Worm (Caenorhabditis elegans): Measurements from ENCODE around the gene Y9C12A.1.

Gene Y9C12A.1

ce11 chrX:645589-645988, 37.0 kb downstream of the Y9C12A.1 start:
- TF ChIP-seq let-607 (tag; optimal IDR thresholded peaks at IDR 0.05) (peak; percentile 80 to 90), nhr-80 (tag; optimal IDR thresholded peaks at IDR 0.05) (peak; percentile 93), attf-6 (GFP tag; IDR thresholded peaks at IDR 0.05) (no peak), cebp-1 (GFP tag; IDR thresholded peaks at IDR 0.05) (no peak), cebp-1 (tag; optimal IDR thresholded peaks at IDR 0.05) (peak; percentile 2), ceh-27 (GFP tag; optimal IDR thresholded peaks at IDR 0.05) (no peak)

DNA sequence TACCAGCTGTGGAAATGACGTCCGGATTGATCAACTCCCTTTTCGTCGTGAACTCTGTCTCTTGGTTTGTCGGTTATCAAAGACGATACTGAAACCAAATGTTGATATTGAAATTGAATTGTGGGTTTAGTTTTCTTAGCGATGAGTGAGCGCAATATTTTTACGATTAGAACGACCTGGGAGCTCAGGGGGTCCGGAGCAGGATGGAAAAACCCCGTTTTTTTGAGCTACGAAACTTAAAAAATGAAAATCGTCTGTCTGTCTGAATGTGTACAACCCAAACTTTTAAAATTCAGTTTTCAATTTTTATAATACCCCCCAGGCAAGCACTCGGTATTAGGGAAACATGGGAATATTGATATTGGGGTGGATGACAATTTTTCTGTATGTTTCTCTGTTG, 39.8 kb downstream of the Y9C12A.1 start:
- peak; percentile 21 for TF ChIP-seq nhr-80 (tag; optimal IDR thresholded peaks at IDR 0.05)
- no peak for TF ChIP-seq zfh-2 (GFP tag; conservative IDR thresholded peaks at IDR 0.05)
- no peak for TF ChIP-seq ceh-40 (GFP tag; IDR thresholded peaks at IDR 0.05)

ce11 chrX:641440-641839, 41.2 kb downstream of the Y9C12A.1 start, which contains the start of gene M6.11:
TSS of gene M6.11 (minus strand) at chrX:641540.
- TF ChIP-seq lin-40 (tag; optimal IDR thresholded peaks at IDR 0.05) (no peak), let-526 (GFP tag; IDR thresholded peaks at IDR 0.05) (no peak), ztf-3 (GFP tag; optimal IDR thresholded peaks at IDR 0.05) (no peak), F39B2.1 (GFP tag; IDR thresholded peaks at IDR 0.05) (no peak), B0336.3 (GFP tag; IDR thresholded peaks at IDR 0.05) (no peak), B0019.2 (GFP tag; conservative IDR thresholded peaks at IDR 0.05) (no peak), hlh-26 (GFP tag; conservative IDR thresholded peaks at IDR 0.05) (no peak)

DNA sequence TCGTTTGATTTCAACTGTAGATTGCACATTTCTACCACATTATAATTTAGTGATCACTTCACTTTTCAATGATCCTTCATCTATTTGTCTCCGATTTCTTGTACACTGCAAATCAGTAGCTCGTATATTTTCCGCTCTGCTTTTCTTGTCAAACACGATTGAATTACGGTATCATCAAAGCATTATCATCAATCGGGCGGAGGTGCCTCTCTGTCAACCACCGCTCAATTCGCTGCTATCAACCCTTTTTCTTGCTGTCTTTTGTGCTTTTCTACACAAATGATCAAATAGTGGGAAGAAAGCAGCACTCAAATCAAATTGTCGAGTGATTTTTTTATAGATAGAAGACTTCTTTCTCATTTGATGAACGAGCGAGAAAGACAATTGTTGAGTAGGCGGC, 45.0 kb downstream of the Y9C12A.1 start:
- no peak for TF ChIP-seq lin-26 (GFP tag; IDR thresholded peaks at IDR 0.05)
- TF ChIP-seq rcor-1 (GFP tag; IDR thresholded peaks at IDR 0.05): no peak
- peak in 1 of 2 experiments; percentile 8 for TF ChIP-seq let-607 (tag; optimal IDR thresholded peaks at IDR 0.05)
- TF ChIP-seq ets-4 (GFP tag; optimal IDR thresholded peaks at IDR 0.05): peak; percentile 16
- TF ChIP-seq madf-3 (GFP tag; IDR thresholded peaks at IDR 0.05): no peak
- TF ChIP-seq nhr-80 (tag; optimal IDR thresholded peaks at IDR 0.05): peak; percentile 89
- TF ChIP-seq pha-4 (tag; optimal IDR thresholded peaks at IDR 0.05): no peak

DNA sequence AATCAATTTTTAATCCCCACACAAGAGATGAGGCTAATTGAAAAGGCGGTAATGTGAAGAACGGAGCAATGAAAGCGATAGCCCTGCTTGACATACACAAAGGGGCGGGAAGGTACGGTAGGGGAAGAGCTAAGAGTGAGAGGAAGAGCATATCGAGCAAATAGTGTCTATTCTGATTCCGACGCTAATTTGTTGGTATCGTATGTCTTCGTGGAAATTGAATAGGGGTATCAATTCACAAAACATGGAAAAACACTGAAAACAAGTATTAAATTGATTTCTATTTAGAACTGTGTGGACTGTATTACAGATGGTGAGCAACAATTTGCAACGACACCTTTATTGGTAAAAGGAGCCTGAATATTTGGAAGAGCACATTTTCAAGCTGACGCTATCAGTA, 45.7 kb downstream of the Y9C12A.1 start, which contains the start of gene pha-2:
Gene pha-2, minus strand, starts transcription at position 101 of the 400 bp plus-strand sequence.
- TF ChIP-seq lir-1 (GFP tag; conservative IDR thresholded peaks at IDR 0.05) (no peak), pha-4 (tag; optimal IDR thresholded peaks at IDR 0.05) (no peak), attf-3 (GFP tag; conservative IDR thresholded peaks at IDR 0.05) (no peak), F55B11.4 (tag; optimal IDR thresholded peaks at IDR 0.05; ENCODE audit: borderline replicate concordance, insufficient read depth) (no peak), rcor-1 (GFP tag; IDR thresholded peaks at IDR 0.05) (no peak), B0336.3 (GFP tag; IDR thresholded peaks at IDR 0.05) (no peak), zfh-2 (GFP tag; conservative IDR thresholded peaks at IDR 0.05) (no peak), rpc-1 (optimal IDR thresholded peaks at IDR 0.05) (no peak), rpc-1 (tag; optimal IDR thresholded peaks at IDR 0.05) (no peak), tbx-9 (tag; optimal IDR thresholded peaks at IDR 0.05; ENCODE audit: borderline replicate concordance) (no peak), unc-62 (GFP tag; optimal IDR thresholded peaks at IDR 0.05) (no peak), B0261.1 (tag; optimal IDR thresholded peaks at IDR 0.05) (no peak), madf-3 (GFP tag; IDR thresholded peaks at IDR 0.05) (no peak), snpc-4 (GFP tag; optimal IDR thresholded peaks at IDR 0.05) (no peak), snpc-4 (tag; optimal IDR thresholded peaks at IDR 0.05) (no peak), B0035.1 (tag; optimal IDR thresholded peaks at IDR 0.05) (no peak), D2030.7 (GFP tag; IDR thresholded peaks at IDR 0.05) (no peak), nhr-80 (tag; optimal IDR thresholded peaks at IDR 0.05) (no peak), F23B12.7 (tag; optimal IDR thresholded peaks at IDR 0.05; ENCODE audit: insufficient read depth) (no peak), ceh-27 (GFP tag; optimal IDR thresholded peaks at IDR 0.05) (no peak)

All from whole organism, young adult.